Worm (Caenorhabditis elegans) whole organism, mixed stage, embryonic: ENCODE results near the gene Y45G5AM.3.

Experiments
- blmp-1 ChIP-seq: fragments of 150-350 bp; optimal IDR thresholded peaks from 2 replicates; lab custom pipeline; 2014; ENCODE audit warnings: missing biosample characterization, missing genetic modification characterization
- ceh-39 ChIP-seq: fragments of 150-350 bp; optimal IDR thresholded peaks from 2 replicates; lab custom pipeline; 2014; ENCODE audit warnings: missing biosample characterization, missing genetic modification characterization
- ceh-43 ChIP-seq: fragments of 200-800 bp; sonication (Bioruptor generic); optimal IDR thresholded peaks from 2 replicates; lab custom pipeline; 2018; ENCODE audit warnings: mild to moderate bottlenecking, missing genetic modification characterization, moderate library complexity, missing compliant biosample characterization
- ceh-83 ChIP-seq: fragments of 200-800 bp; sonication (Bioruptor generic); optimal IDR thresholded peaks from 2 replicates; lab custom pipeline; 2018; ENCODE audit warnings: mild to moderate bottlenecking, missing genetic modification characterization, missing compliant biosample characterization
- ces-1 ChIP-seq: fragments of 150-350 bp; optimal IDR thresholded peaks from 2 replicates; lab custom pipeline; 2014; ENCODE audit warnings: missing biosample characterization, missing genetic modification reagents, missing genetic modification characterization
- cnd-1 ChIP-seq: fragments of 200-800 bp; sonication (Bioruptor generic); optimal IDR thresholded peaks from 2 replicates; lab custom pipeline; 2018; ENCODE audit warnings: mild to moderate bottlenecking, missing genetic modification characterization, missing compliant biosample characterization
- elt-1 ChIP-seq: sonication (generic microtip); optimal IDR thresholded peaks from 2 replicates; lab custom pipeline; 2017; ENCODE audit warnings: missing genetic modification characterization, mild to moderate bottlenecking, missing compliant biosample characterization, antibody characterized with exemption, moderate library complexity, borderline replicate concordance; ENCODE audit not compliant: insufficient read depth
- elt-3 ChIP-seq: fragments of 150-350 bp; optimal IDR thresholded peaks from 2 replicates; lab custom pipeline; 2014; ENCODE audit warnings: missing biosample characterization, missing genetic modification characterization
- ham-2 ChIP-seq: fragments of 200-800 bp; sonication (Bioruptor generic); optimal IDR thresholded peaks from 2 replicates; lab custom pipeline; 2018; ENCODE audit warnings: mild to moderate bottlenecking, missing genetic modification characterization, missing compliant biosample characterization
- lin-13 ChIP-seq: fragments of 150-350 bp; optimal IDR thresholded peaks from 2 replicates; lab custom pipeline; 2014; ENCODE audit warnings: missing biosample characterization, missing genetic modification characterization
- lin-32 ChIP-seq: fragments of 200-800 bp; sonication (Bioruptor generic); optimal IDR thresholded peaks from 2 replicates; lab custom pipeline; 2018; ENCODE audit warnings: mild to moderate bottlenecking, missing genetic modification characterization, missing compliant biosample characterization
- lsy-2 ChIP-seq: fragments of 150-350 bp; optimal IDR thresholded peaks from 2 replicates; lab custom pipeline; 2014; ENCODE audit warnings: missing biosample characterization, missing genetic modification characterization
- mab-5 ChIP-seq: fragments of 150-350 bp; optimal IDR thresholded peaks from 2 replicates; lab custom pipeline; 2014; ENCODE audit warnings: missing biosample characterization, missing genetic modification characterization
- mep-1 ChIP-seq: fragments of 150-350 bp; optimal IDR thresholded peaks from 2 replicates; lab custom pipeline; 2017; ENCODE audit warnings: missing biosample characterization, missing genetic modification reagents, missing genetic modification characterization, inconsistent platforms
- mls-2 ChIP-seq: sonication (generic microtip); optimal IDR thresholded peaks from 2 replicates; lab custom pipeline; 2016; ENCODE audit warnings: mild to moderate bottlenecking, missing genetic modification characterization, moderate library complexity, missing compliant biosample characterization
- nhr-12 ChIP-seq: fragments of 150-350 bp; optimal IDR thresholded peaks from 2 replicates; lab custom pipeline; 2014; ENCODE audit warnings: missing biosample characterization, missing genetic modification characterization
- nhr-2 ChIP-seq: fragments of 150-350 bp; optimal IDR thresholded peaks from 2 replicates; lab custom pipeline; 2014; ENCODE audit warnings: missing biosample characterization, missing genetic modification characterization
- nhr-237 ChIP-seq: fragments of 150-350 bp; optimal IDR thresholded peaks from 2 replicates; lab custom pipeline; 2014; ENCODE audit warnings: missing biosample characterization, missing genetic modification characterization
- nhr-28 ChIP-seq: fragments of 150-350 bp; optimal IDR thresholded peaks from 2 replicates; lab custom pipeline; 2014; ENCODE audit warnings: missing biosample characterization, missing genetic modification characterization
- nhr-76 ChIP-seq: sonication (generic microtip); optimal IDR thresholded peaks from 2 replicates; lab custom pipeline; 2017; ENCODE audit warnings: missing biosample characterization, missing genetic modification characterization
- pha-4 ChIP-seq: fragments of 150-350 bp; optimal IDR thresholded peaks from 2 replicates; lab custom pipeline; 2018; ENCODE audit warnings: missing biosample characterization, missing genetic modification reagents, missing genetic modification characterization
- sem-2 ChIP-seq: fragments of 200-800 bp; sonication (Bioruptor generic); optimal IDR thresholded peaks from 2 replicates; lab custom pipeline; 2018; ENCODE audit warnings: mild to moderate bottlenecking, missing genetic modification characterization, missing compliant biosample characterization
- snpc-4 ChIP-seq: fragments of 150-350 bp; optimal IDR thresholded peaks from 2 replicates; lab custom pipeline; 2014; ENCODE audit warnings: missing biosample characterization, missing genetic modification characterization
- sptf-1 ChIP-seq: sonication (generic microtip); optimal IDR thresholded peaks from 2 replicates; lab custom pipeline; 2017; ENCODE audit warnings: mild to moderate bottlenecking, missing genetic modification characterization, moderate library complexity, missing compliant biosample characterization
- tbx-8 ChIP-seq: fragments of 200-800 bp; sonication (Bioruptor generic); optimal IDR thresholded peaks from 2 replicates; lab custom pipeline; 2018; ENCODE audit warnings: mild to moderate bottlenecking, missing genetic modification characterization, moderate library complexity, missing compliant biosample characterization
- unc-120 ChIP-seq: sonication (generic microtip); optimal IDR thresholded peaks from 2 replicates; lab custom pipeline; 2017; ENCODE audit warnings: missing genetic modification characterization, missing compliant biosample characterization; ENCODE audit not compliant: poor library complexity, severe bottlenecking
- unc-39 ChIP-seq: fragments of 150-350 bp; optimal IDR thresholded peaks from 2 replicates; lab custom pipeline; 2014; ENCODE audit warnings: missing biosample characterization, missing genetic modification characterization
- unc-62 ChIP-seq: fragments of 150-350 bp; optimal IDR thresholded peaks from 2 replicates; lab custom pipeline; 2014; ENCODE audit warnings: missing biosample characterization, missing genetic modification reagents, missing genetic modification characterization
- zip-8 ChIP-seq: fragments of 150-350 bp; optimal IDR thresholded peaks from 2 replicates; lab custom pipeline; 2014; ENCODE audit warnings: missing biosample characterization, missing genetic modification characterization
- ztf-11 ChIP-seq: fragments of 150-350 bp; optimal IDR thresholded peaks from 2 replicates; lab custom pipeline; 2014; ENCODE audit warnings: missing biosample characterization, missing genetic modification characterization

Y45G5AM.3 gene

ce11 chrV:4182546-4182945 is 18.2 kb downstream of the Y45G5AM.3 start:
- TF ChIP-seq nhr-12 (tag; lab: Kevin White, UChicago) (no peak), unc-62 (GFP tag; lab: Kevin White, UChicago) (no peak), zip-8 (tag; lab: Kevin White, UChicago) (no peak), nhr-28 (tag; lab: Kevin White, UChicago) (no peak), sem-2 (GFP tag; lab: Kevin White, UChicago) (no peak), lsy-2 (tag; lab: Kevin White, UChicago) (no peak), ces-1 (GFP tag; lab: Kevin White, UChicago) (no peak), nhr-237 (tag; lab: Kevin White, UChicago) (no peak), cnd-1 (tag; lab: Kevin White, UChicago) (no peak)

- TF ChIP-seq mls-2 (tag; lab: Kevin White, UChicago): no peak
- no peak for TF ChIP-seq unc-39
- TF ChIP-seq ceh-43 (GFP tag; lab: Kevin White, UChicago): no peak
- TF ChIP-seq, all 35 proteins: peak for 0
Observed at ce11 chrV:4185885-4186284, 21.5 kb downstream of the Y45G5AM.3 start.

- TF ChIP-seq ham-2 (GFP tag; lab: Kevin White, UChicago): peak; percentile 6
- no peak for TF ChIP-seq mab-5
- TF ChIP-seq, all 35 proteins: peak for 1
Observed at ce11 chrV:4186453-4187143, 22.2 kb downstream of the Y45G5AM.3 start.

- no peak for TF ChIP-seq nhr-76 (tag; lab: Kevin White, UChicago)
- no peak for TF ChIP-seq ztf-11 (tag; lab: Kevin White, UChicago)
Observed at ce11 chrV:4187144-4187485, 22.8 kb downstream of the Y45G5AM.3 start, which contains the start of gene nhr-114. Gene nhr-114, plus strand, starts transcription at chrV:4187202.

ce11 chrV:4189618-4190017 is 25.3 kb downstream of the Y45G5AM.3 start:
- no peak for TF ChIP-seq ham-2 (GFP tag; lab: Kevin White, UChicago)
- TF ChIP-seq, all 35 proteins: peak for 0

- TF ChIP-seq nhr-28 (tag; lab: Kevin White, UChicago) (no peak), blmp-1 (tag; lab: Kevin White, UChicago) (no peak)
Observed at ce11 chrV:4190232-4190631, 25.9 kb downstream of the Y45G5AM.3 start.

- TF ChIP-seq nhr-2 (tag; lab: Kevin White, UChicago) (no peak), ztf-11 (tag; lab: Kevin White, UChicago) (no peak), sptf-1 (peak; percentile 43), unc-120 (tag; lab: Kevin White, UChicago) (peak; percentile 24), mls-2 (tag; lab: Kevin White, UChicago) (peak; percentile 59), cnd-1 (tag; lab: Kevin White, UChicago) (peak; percentile 18), ces-1 (GFP tag; lab: Kevin White, UChicago) (peak; percentile 90), mep-1 (peak; percentile 1)
- TF ChIP-seq, all 35 proteins: peak for 6
Observed at ce11 chrV:4192688-4193471, 28.5 kb downstream of the Y45G5AM.3 start.

- TF ChIP-seq mab-5 (no peak), tbx-8 (GFP tag; lab: Kevin White, UChicago) (peak; percentile 3), ceh-43 (GFP tag; lab: Kevin White, UChicago) (peak; percentile 74), pha-4 (tag; lab: Kevin White, UChicago) (peak; percentile 76), elt-3 (tag; lab: Kevin White, UChicago) (no peak), unc-120 (tag; lab: Kevin White, UChicago) (peak; percentile 83), nhr-2 (tag; lab: Kevin White, UChicago) (no peak), nhr-28 (tag; lab: Kevin White, UChicago) (no peak), elt-1 (no peak), zip-8 (tag; lab: Kevin White, UChicago) (no peak), unc-62 (GFP tag; lab: Kevin White, UChicago) (peak; percentile 11), lin-32 (GFP tag; lab: Kevin White, UChicago) (no peak), ham-2 (GFP tag; lab: Kevin White, UChicago) (peak; percentile 92), sptf-1 (peak; percentile 78), nhr-76 (tag; lab: Kevin White, UChicago) (peak; percentile 5), lin-13 (peak; percentile 86), unc-39 (no peak), blmp-1 (tag; lab: Kevin White, UChicago) (no peak), sem-2 (GFP tag; lab: Kevin White, UChicago) (peak; percentile 3), snpc-4 (tag; lab: Kevin White, UChicago) (no peak), ceh-83 (GFP tag; lab: Kevin White, UChicago) (no peak), ceh-39 (peak; percentile 34), nhr-237 (tag; lab: Kevin White, UChicago) (peak; percentile 67)
Observed at ce11 chrV:4194587-4195211, 30.3 kb downstream of the Y45G5AM.3 start, which contains the start of gene Y45G5AM.9. Gene Y45G5AM.9, minus strand, starts transcription at chrV:4194637.
